Worm (Caenorhabditis elegans) whole organism, midembryonic: ENCODE measurements around the gene H14N18.4.

Experiments used
- T22C8.4 ChIP-seq: fragments of 200-800 bp; sonication (Bioruptor generic); IDR thresholded peaks from 2 replicates; pipeline ENCODE4 v1.3.6; 2022; ENCODE audit warnings: missing genetic modification characterization, missing compliant biosample characterization
- cog-1 ChIP-seq: sonication (generic microtip); optimal IDR thresholded peaks from 2 replicates; lab custom pipeline; 2016; ENCODE audit warnings: missing genetic modification characterization, missing compliant biosample characterization
- flt-1 ChIP-seq: fragments of 200-800 bp; sonication (Bioruptor generic); IDR thresholded peaks from 2 replicates; pipeline ENCODE4 v1.3.6; 2022; ENCODE audit warnings: missing genetic modification characterization, missing compliant biosample characterization
- klf-2 ChIP-seq: fragments of 200-800 bp; sonication (Bioruptor generic); conservative IDR thresholded peaks from 2 replicates; pipeline ENCODE4 v1.3.6; 2022; ENCODE audit warnings: missing genetic modification reagents, missing genetic modification characterization, missing compliant biosample characterization
- med-1 ChIP-seq: sonication (generic microtip); optimal IDR thresholded peaks from 2 replicates; lab custom pipeline; 2017; ENCODE audit warnings: missing genetic modification characterization, mild to moderate bottlenecking, missing compliant biosample characterization, antibody characterized with exemption, missing genetic modification reagents; ENCODE audit not compliant: insufficient read depth
- ref-1 ChIP-seq: fragments of 200-800 bp; sonication (Bioruptor generic); conservative IDR thresholded peaks from 2 replicates; pipeline ENCODE4 v1.3.6; 2022; ENCODE audit warnings: missing genetic modification reagents, missing genetic modification characterization, missing compliant biosample characterization
- tab-1 ChIP-seq: fragments of 200-800 bp; sonication (Bioruptor generic); IDR thresholded peaks from 2 replicates; pipeline ENCODE4 v1.3.6; 2022; ENCODE audit warnings: missing genetic modification characterization, missing compliant biosample characterization
- ztf-23 ChIP-seq: fragments of 200-800 bp; sonication (Bioruptor generic); IDR thresholded peaks from 2 replicates; pipeline ENCODE4 v1.3.6; 2022; ENCODE audit warnings: missing genetic modification reagents, missing genetic modification characterization, missing compliant biosample characterization
- ztf-29 ChIP-seq: fragments of 200-800 bp; sonication (Bioruptor generic); IDR thresholded peaks from 2 replicates; pipeline ENCODE4 v1.3.6; 2022; ENCODE audit warnings: missing genetic modification reagents, missing genetic modification characterization, missing compliant biosample characterization

DNA sequence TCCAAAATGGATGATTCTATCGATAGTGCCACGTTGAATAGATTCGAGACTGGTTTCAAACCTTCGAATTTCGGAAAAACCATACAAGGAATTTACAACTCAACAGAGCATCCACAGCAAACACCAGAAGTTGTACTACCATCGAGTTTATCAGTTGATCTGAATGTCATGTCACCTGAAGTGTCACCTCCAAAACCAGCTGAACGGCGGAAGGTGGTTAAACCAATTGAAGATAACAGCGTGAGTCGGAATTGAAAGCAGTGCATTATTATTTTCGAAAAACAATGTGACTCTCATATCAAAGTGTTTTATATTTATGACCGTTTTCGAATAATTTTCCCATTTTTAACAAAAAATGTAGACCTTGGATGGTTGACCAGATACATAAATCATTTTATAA, 20.2 kb upstream of the H14N18.4 start:
- TF ChIP-seq tab-1 (GFP tag; lab: Robert Waterston, UW) (no peak), flt-1 (GFP tag; lab: Robert Waterston, UW) (no peak), ztf-29 (GFP tag; lab: Robert Waterston, UW) (no peak), med-1 (GFP tag; lab: Kevin White, UChicago) (no peak), klf-2 (GFP tag; lab: Robert Waterston, UW) (no peak), ztf-23 (GFP tag; lab: Robert Waterston, UW) (no peak), ref-1 (GFP tag; lab: Robert Waterston, UW) (no peak), cog-1 (tag; lab: Kevin White, UChicago) (no peak), T22C8.4 (no peak)
